Worm (Caenorhabditis elegans) whole organism, L3 larva: ENCODE data around the gene F40F8.4.

Source experiments
- R02D3.7 ChIP-seq: fragments of 150-350 bp; optimal IDR thresholded peaks from 2 replicates; lab custom pipeline; 2014; ENCODE audit warnings: missing biosample characterization, missing genetic modification characterization
- ZK546.5 ChIP-seq: sonication (generic microtip); optimal IDR thresholded peaks from 2 replicates; lab custom pipeline; 2017; ENCODE audit warnings: missing biosample characterization, missing genetic modification characterization
- aly-2 ChIP-seq: fragments of 150-350 bp; optimal IDR thresholded peaks from 2 replicates; lab custom pipeline; 2014; ENCODE audit warnings: missing biosample characterization, missing genetic modification characterization
- ama-1 ChIP-seq: fragments of 150-350 bp; optimal IDR thresholded peaks from 2 replicates; lab custom pipeline; 2018
- ceh-16 ChIP-seq: sonication (generic microtip); optimal IDR thresholded peaks from 2 replicates; lab custom pipeline; 2017; ENCODE audit warnings: missing biosample characterization, missing genetic modification characterization
- ceh-28 ChIP-seq: fragments of 150-350 bp; optimal IDR thresholded peaks from 2 replicates; lab custom pipeline; 2014; ENCODE audit warnings: missing biosample characterization, missing genetic modification reagents, missing genetic modification characterization
- ceh-82 ChIP-seq: fragments of 150-350 bp; optimal IDR thresholded peaks from 2 replicates; lab custom pipeline; 2014; ENCODE audit warnings: missing biosample characterization, missing genetic modification characterization
- ceh-9 ChIP-seq: sonication (generic microtip); optimal IDR thresholded peaks from 2 replicates; lab custom pipeline; 2018; ENCODE audit warnings: missing biosample characterization, missing genetic modification characterization
- daf-12 ChIP-seq: fragments of 150-350 bp; optimal IDR thresholded peaks from 2 replicates; lab custom pipeline; 2014; ENCODE audit warnings: missing biosample characterization, missing genetic modification reagents, missing genetic modification characterization
- egl-27 ChIP-seq: sonication (generic microtip); optimal IDR thresholded peaks from 4 replicates; lab custom pipeline; 2017; ENCODE audit warnings: missing biosample characterization, missing genetic modification reagents, missing genetic modification characterization
- egl-5 ChIP-seq: fragments of 150-350 bp; optimal IDR thresholded peaks from 2 replicates; lab custom pipeline; 2017; ENCODE audit warnings: missing biosample characterization, missing genetic modification reagents, missing genetic modification characterization, inconsistent platforms
- elt-1 ChIP-seq: fragments of 150-350 bp; optimal IDR thresholded peaks from 2 replicates; lab custom pipeline; 2014; ENCODE audit warnings: missing biosample characterization, missing genetic modification characterization
- elt-2 ChIP-seq: sonication (generic microtip); optimal IDR thresholded peaks from 2 replicates; lab custom pipeline; 2016; ENCODE audit warnings: missing genetic modification reagents, mild to moderate bottlenecking, missing genetic modification characterization, missing compliant biosample characterization
- elt-3 ChIP-seq, 3 experiments: fragments of 150-350 bp in 1 of 3; sonication (generic microtip) in 2 of 3; optimal IDR thresholded peaks; 2 replicates in 2 of 3; 4 replicates in 1 of 3; lab custom pipeline; 2014 to 2017; ENCODE audit warnings: missing biosample characterization in 3 of 3, missing genetic modification characterization in 3 of 3
- eor-1 ChIP-seq, 2 experiments: fragments of 150-350 bp; optimal IDR thresholded peaks; 2 replicates each; lab custom pipeline; 2014 to 2018; ENCODE audit warnings: missing biosample characterization in 2 of 2, missing genetic modification characterization in 2 of 2
- fkh-10 ChIP-seq: sonication (generic microtip); optimal IDR thresholded peaks from 2 replicates; lab custom pipeline; 2017; ENCODE audit warnings: missing biosample characterization, missing genetic modification reagents, missing genetic modification characterization
- fkh-2 ChIP-seq: fragments of 150-350 bp; optimal IDR thresholded peaks from 2 replicates; lab custom pipeline; 2014; ENCODE audit warnings: missing biosample characterization, missing genetic modification reagents, missing genetic modification characterization
- fos-1 ChIP-seq: fragments of 150-350 bp; optimal IDR thresholded peaks from 2 replicates; lab custom pipeline; 2014; ENCODE audit warnings: missing biosample characterization, missing genetic modification characterization
- hmg-11 ChIP-seq: sonication (generic microtip); optimal IDR thresholded peaks from 2 replicates; lab custom pipeline; 2016; ENCODE audit warnings: missing genetic modification characterization, missing compliant biosample characterization
- jun-1 ChIP-seq: fragments of 150-350 bp; optimal IDR thresholded peaks from 2 replicates; lab custom pipeline; 2014; ENCODE audit warnings: missing biosample characterization, missing genetic modification reagents, missing genetic modification characterization
- lin-15B ChIP-seq: fragments of 150-350 bp; optimal IDR thresholded peaks from 2 replicates; lab custom pipeline; 2014; ENCODE audit warnings: missing biosample characterization, missing genetic modification characterization
- lin-39 ChIP-seq: fragments of 150-350 bp; optimal IDR thresholded peaks from 2 replicates; lab custom pipeline; 2018; ENCODE audit warnings: missing biosample characterization, missing genetic modification reagents, missing genetic modification characterization
- lsy-12 ChIP-seq: sonication (generic microtip); optimal IDR thresholded peaks from 2 replicates; lab custom pipeline; 2016; ENCODE audit warnings: mild to moderate bottlenecking, missing genetic modification characterization, missing compliant biosample characterization
- mdl-1 ChIP-seq: fragments of 150-350 bp; optimal IDR thresholded peaks from 2 replicates; lab custom pipeline; 2014; ENCODE audit warnings: missing biosample characterization, missing genetic modification characterization
- mml-1 ChIP-seq: fragments of 150-350 bp; sonication (generic microtip); optimal IDR thresholded peaks from 3 replicates; lab custom pipeline; 2014; ENCODE audit warnings: missing biosample characterization, missing genetic modification characterization
- nfya-1 ChIP-seq: sonication (generic microtip); optimal IDR thresholded peaks from 2 replicates; lab custom pipeline; 2017; ENCODE audit warnings: missing genetic modification characterization, mild to moderate bottlenecking, missing compliant biosample characterization, antibody characterized with exemption, moderate library complexity; ENCODE audit not compliant: insufficient read depth
- nhr-11 ChIP-seq: fragments of 150-350 bp; optimal IDR thresholded peaks from 2 replicates; lab custom pipeline; 2014; ENCODE audit warnings: missing biosample characterization, missing genetic modification characterization
- nhr-12 ChIP-seq: fragments of 150-350 bp; optimal IDR thresholded peaks from 2 replicates; lab custom pipeline; 2014; ENCODE audit warnings: missing biosample characterization, missing genetic modification characterization
- nhr-23 ChIP-seq: fragments of 150-350 bp; optimal IDR thresholded peaks from 2 replicates; lab custom pipeline; 2014; ENCODE audit warnings: missing biosample characterization, missing genetic modification reagents, missing genetic modification characterization
- nhr-237 ChIP-seq: fragments of 150-350 bp; optimal IDR thresholded peaks from 2 replicates; lab custom pipeline; 2014; ENCODE audit warnings: missing biosample characterization, missing genetic modification characterization
- nhr-25 ChIP-seq: sonication (generic microtip); optimal IDR thresholded peaks from 2 replicates; lab custom pipeline; 2017; ENCODE audit warnings: missing biosample characterization, missing genetic modification characterization
- nhr-28 ChIP-seq: fragments of 150-350 bp; optimal IDR thresholded peaks from 2 replicates; lab custom pipeline; 2014; ENCODE audit warnings: missing biosample characterization, missing genetic modification characterization
- nhr-43 ChIP-seq: sonication (generic microtip); optimal IDR thresholded peaks from 2 replicates; lab custom pipeline; 2016; ENCODE audit warnings: mild to moderate bottlenecking, missing genetic modification characterization, missing compliant biosample characterization; ENCODE audit not compliant: poor library complexity, severe bottlenecking
- nhr-67 ChIP-seq: fragments of 150-350 bp; optimal IDR thresholded peaks from 2 replicates; lab custom pipeline; 2014; ENCODE audit warnings: missing biosample characterization, missing genetic modification characterization
- nhr-76 ChIP-seq: fragments of 150-350 bp; sonication (generic microtip); optimal IDR thresholded peaks from 5 replicates; lab custom pipeline; 2014; ENCODE audit warnings: missing biosample characterization, missing genetic modification characterization
- nhr-77 ChIP-seq: fragments of 150-350 bp; optimal IDR thresholded peaks from 2 replicates; lab custom pipeline; 2014; ENCODE audit warnings: missing biosample characterization, missing genetic modification characterization
- pha-4 ChIP-seq: fragments of 150-350 bp; optimal IDR thresholded peaks from 2 replicates; lab custom pipeline; 2014; ENCODE audit warnings: missing biosample characterization, missing genetic modification reagents, missing genetic modification characterization
- pqm-1 ChIP-seq: fragments of 150-350 bp; optimal IDR thresholded peaks from 2 replicates; lab custom pipeline; 2017; ENCODE audit warnings: missing biosample characterization, missing genetic modification characterization, inconsistent platforms
- sea-2 ChIP-seq: fragments of 150-350 bp; sonication (generic microtip); optimal IDR thresholded peaks from 4 replicates; lab custom pipeline; 2014; ENCODE audit warnings: missing biosample characterization, missing genetic modification reagents, missing genetic modification characterization
- skn-1 ChIP-seq: fragments of 150-350 bp; optimal IDR thresholded peaks from 2 replicates; lab custom pipeline; 2014; ENCODE audit warnings: missing biosample characterization, missing genetic modification characterization
- snpc-4 ChIP-seq: fragments of 150-350 bp; optimal IDR thresholded peaks from 2 replicates; lab custom pipeline; 2014; ENCODE audit warnings: missing biosample characterization, missing genetic modification characterization
- tbx-2 ChIP-seq: sonication (generic microtip); optimal IDR thresholded peaks from 2 replicates; lab custom pipeline; 2016; ENCODE audit warnings: mild to moderate bottlenecking, missing genetic modification characterization, missing compliant biosample characterization
- unc-39 ChIP-seq: sonication (generic microtip); optimal IDR thresholded peaks from 4 replicates; lab custom pipeline; 2017; ENCODE audit warnings: missing biosample characterization, missing genetic modification characterization
- unc-62 ChIP-seq: fragments of 150-350 bp; sonication (generic microtip); optimal IDR thresholded peaks from 4 replicates; lab custom pipeline; 2014; ENCODE audit warnings: missing biosample characterization, missing genetic modification reagents, missing genetic modification characterization
- zag-1 ChIP-seq: fragments of 150-350 bp; optimal IDR thresholded peaks from 2 replicates; lab custom pipeline; 2014; ENCODE audit warnings: missing biosample characterization, missing genetic modification characterization
- ztf-11 ChIP-seq: fragments of 150-350 bp; optimal IDR thresholded peaks from 2 replicates; lab custom pipeline; 2014; ENCODE audit warnings: missing biosample characterization, missing genetic modification characterization
- ztf-4 ChIP-seq: fragments of 150-350 bp; optimal IDR thresholded peaks from 2 replicates; lab custom pipeline; 2014; ENCODE audit warnings: missing biosample characterization, missing genetic modification characterization

Gene F40F8.4

DNA sequence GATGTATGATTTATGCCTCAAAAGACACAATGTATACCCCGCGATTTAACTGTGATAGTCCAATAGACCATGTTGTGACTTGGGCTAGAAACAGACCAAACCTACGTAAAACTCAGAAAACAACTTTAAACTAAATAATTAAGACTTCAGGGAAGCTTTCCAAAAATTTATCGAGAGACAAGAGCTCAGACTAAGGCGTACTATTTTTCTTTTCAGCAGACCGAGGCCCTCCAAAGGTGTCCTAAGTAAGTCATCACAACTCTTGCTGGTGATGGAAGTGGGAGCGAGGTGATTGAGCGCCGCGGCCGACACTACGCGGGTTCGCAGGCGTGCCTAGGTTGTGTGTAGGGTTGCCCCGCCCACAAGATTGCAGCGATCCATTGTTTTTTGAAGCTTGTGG lies 27.0 kb upstream of the F40F8.4 start:
- no peak for TF ChIP-seq daf-12 (tag; lab: Kevin White, UChicago)
- peak; percentile 40 for TF ChIP-seq lin-15B (tag; lab: Kevin White, UChicago)
- TF ChIP-seq fkh-10 (GFP tag; lab: Kevin White, UChicago), result no peak
- no peak for TF ChIP-seq unc-39 (tag; lab: Kevin White, UChicago)
- TF ChIP-seq nhr-76 (tag; lab: Kevin White, UChicago), result no peak
- TF ChIP-seq lin-39 (tag; lab: Kevin White, UChicago), result peak; percentile 28
- peak; percentile 48 for TF ChIP-seq ceh-28
- peak; percentile 36 for TF ChIP-seq tbx-2
- TF ChIP-seq ama-1 (lab: Kevin White, UChicago), result peak; percentile 96
- TF ChIP-seq jun-1 (tag; lab: Kevin White, UChicago), result no peak
- no peak for TF ChIP-seq zag-1 (tag; lab: Kevin White, UChicago)
- TF ChIP-seq fkh-2 (tag; lab: Kevin White, UChicago), result no peak
- no peak for TF ChIP-seq unc-62 (GFP tag; lab: Kevin White, UChicago)
- no peak for TF ChIP-seq egl-27 (tag; lab: Kevin White, UChicago)
- no peak for TF ChIP-seq nhr-67
- TF ChIP-seq skn-1 (tag; lab: Kevin White, UChicago), result peak; percentile 44
- peak; percentile 51 for TF ChIP-seq hmg-11 (tag; lab: Kevin White, UChicago)
- TF ChIP-seq elt-1, result no peak
- peak; percentile 65 for TF ChIP-seq nhr-25 (tag; lab: Kevin White, UChicago)
- no peak for TF ChIP-seq egl-5 (tag; lab: Kevin White, UChicago)
- no peak for TF ChIP-seq elt-3 (tag; optimal IDR thresholded peaks at IDR 0.05; lab: Kevin White, UChicago)
- no peak for TF ChIP-seq ceh-16 (tag; lab: Kevin White, UChicago)
- peak; percentile 70 for TF ChIP-seq nhr-23 (tag; lab: Kevin White, UChicago)
- no peak for TF ChIP-seq nhr-28 (tag; lab: Kevin White, UChicago)
- TF ChIP-seq nhr-237 (tag; lab: Kevin White, UChicago), result no peak
- TF ChIP-seq lsy-12 (tag; lab: Kevin White, UChicago), result peak; percentile 65
- no peak for TF ChIP-seq ztf-11
- peak; percentile 43 for TF ChIP-seq nhr-77 (tag; lab: Kevin White, UChicago)
- TF ChIP-seq eor-1 (tag; optimal IDR thresholded peaks at IDR 0.05; lab: Kevin White, UChicago), result no peak
- TF ChIP-seq nhr-43, result peak; percentile 91
- peak; percentile 78 for TF ChIP-seq aly-2 (tag; lab: Kevin White, UChicago)
- TF ChIP-seq sea-2 (GFP tag; lab: Kevin White, UChicago), result no peak
- TF ChIP-seq nfya-1 (tag; lab: Kevin White, UChicago), result peak; percentile 73
- peak; percentile 50 for TF ChIP-seq elt-2
- no peak for TF ChIP-seq pqm-1 (tag; lab: Kevin White, UChicago)
- no peak for TF ChIP-seq ceh-9 (tag; lab: Kevin White, UChicago)
- peak; percentile 99 for TF ChIP-seq snpc-4 (tag; lab: Kevin White, UChicago)
- peak; percentile 34 for TF ChIP-seq pha-4
- TF ChIP-seq nhr-11, result no peak
- TF ChIP-seq mml-1 (tag; lab: Kevin White, UChicago), result no peak
- TF ChIP-seq fos-1 (tag; lab: Kevin White, UChicago), result no peak
- no peak for TF ChIP-seq mdl-1 (tag; lab: Kevin White, UChicago)
- no peak for TF ChIP-seq ZK546.5 (tag; lab: Kevin White, UChicago)
- peak; percentile 21 for TF ChIP-seq ceh-82
- no peak for TF ChIP-seq nhr-12 (tag; lab: Kevin White, UChicago)
- TF ChIP-seq ztf-4 (tag; lab: Kevin White, UChicago), result no peak
- peak; percentile 54 for TF ChIP-seq R02D3.7 (tag; lab: Kevin White, UChicago)
